Fruit fly (Drosophila melanogaster) whole organism, embryonic: Measurements from ENCODE around the gene CG18213.

ENCODE experiments used
- Atf-2 ChIP-seq: fragments of 200-800 bp; sonication (Bioruptor generic); optimal IDR thresholded peaks from 2 replicates; lab custom pipeline; 2016; ENCODE audit warnings: missing biosample characterization, missing genetic modification characterization
- CG10267 ChIP-seq: fragments of 200-800 bp; sonication (Bioruptor generic); optimal IDR thresholded peaks from 2 replicates; lab custom pipeline; 2018; ENCODE audit warnings: missing biosample characterization, mild to moderate bottlenecking, missing genetic modification characterization, moderate library complexity
- CG10366 ChIP-seq: fragments of 200-800 bp; sonication (Bioruptor generic); IDR thresholded peaks from 2 replicates; pipeline ENCODE4 v1.3.6; 2022; ENCODE audit warnings: missing biosample characterization, missing genetic modification characterization
- CG10431 ChIP-seq: fragments of 200-800 bp; sonication (Bioruptor generic); optimal IDR thresholded peaks from 3 replicates; lab custom pipeline; 2018; ENCODE audit warnings: missing biosample characterization, mild to moderate bottlenecking, missing genetic modification characterization
- CG10959 ChIP-seq: fragments of 200-800 bp; sonication (Bioruptor generic); IDR thresholded peaks from 2 replicates; pipeline ENCODE4 v1.3.6; 2022; ENCODE audit warnings: missing biosample characterization, missing genetic modification characterization
- CG14667 ChIP-seq: fragments of 200-800 bp; sonication (Bioruptor generic); IDR thresholded peaks from 2 replicates; pipeline ENCODE4 v1.3.6; 2022; ENCODE audit warnings: missing biosample characterization, missing genetic modification characterization
- CG14710 ChIP-seq: fragments of 200-800 bp; sonication (Bioruptor generic); optimal IDR thresholded peaks from 3 replicates; lab custom pipeline; 2019; ENCODE audit warnings: missing biosample characterization, mild to moderate bottlenecking, missing genetic modification characterization, moderate library complexity
- CG15514 ChIP-seq: fragments of 200-800 bp; sonication (Bioruptor generic); optimal IDR thresholded peaks from 3 replicates; lab custom pipeline; 2017; ENCODE audit warnings: missing biosample characterization, missing genetic modification characterization, mild to moderate bottlenecking, moderate library complexity, missing genetic modification reagents
- CG1602 ChIP-seq: fragments of 200-800 bp; sonication (Bioruptor generic); optimal IDR thresholded peaks from 3 replicates; lab custom pipeline; 2016; ENCODE audit warnings: missing biosample characterization, missing genetic modification characterization
- CG16863 ChIP-seq: fragments of 200-800 bp; sonication (Bioruptor generic); optimal IDR thresholded peaks from 3 replicates; lab custom pipeline; 2016; ENCODE audit warnings: missing biosample characterization, missing genetic modification characterization
- CG17359 ChIP-seq: fragments of 200-800 bp; sonication (Bioruptor generic); optimal IDR thresholded peaks from 3 replicates; lab custom pipeline; 2018; ENCODE audit warnings: missing biosample characterization, mild to moderate bottlenecking, missing genetic modification characterization, moderate library complexity
- CG2120 ChIP-seq: fragments of 200-800 bp; sonication (Bioruptor generic); optimal IDR thresholded peaks from 3 replicates; lab custom pipeline; 2016; ENCODE audit warnings: missing biosample characterization, missing genetic modification characterization
- CG30020 ChIP-seq: fragments of 200-800 bp; optimal IDR thresholded peaks from 2 replicates; lab custom pipeline; 2019; ENCODE audit warnings: missing biosample characterization, mild to moderate bottlenecking, missing genetic modification characterization, moderate library complexity
- CG31441 ChIP-seq: fragments of 200-800 bp; sonication (Bioruptor generic); IDR thresholded peaks from 2 replicates; pipeline ENCODE4 v1.3.6; 2022; ENCODE audit warnings: missing biosample characterization, missing genetic modification characterization
- CG3407 ChIP-seq: fragments of 200-800 bp; sonication (Bioruptor generic); optimal IDR thresholded peaks from 2 replicates; lab custom pipeline; 2018; ENCODE audit warnings: missing biosample characterization, mild to moderate bottlenecking, missing genetic modification characterization
- CG4730 ChIP-seq: fragments of 200-800 bp; sonication (Bioruptor generic); IDR thresholded peaks from 2 replicates; pipeline ENCODE4 v1.3.6; 2022; ENCODE audit warnings: missing biosample characterization, missing genetic modification characterization
- CG8281 ChIP-seq: fragments of 200-800 bp; sonication (Bioruptor generic); optimal IDR thresholded peaks from 2 replicates; lab custom pipeline; 2018; ENCODE audit warnings: missing biosample characterization, mild to moderate bottlenecking, missing genetic modification characterization, moderate library complexity
- CG9876 ChIP-seq: fragments of 200-800 bp; sonication (Bioruptor generic); optimal IDR thresholded peaks from 2 replicates; lab custom pipeline; 2016; ENCODE audit warnings: missing biosample characterization, missing genetic modification characterization
- D19B ChIP-seq: fragments of 200-800 bp; sonication (Bioruptor generic); optimal IDR thresholded peaks from 2 replicates; lab custom pipeline; 2017; ENCODE audit warnings: missing biosample characterization, mild to moderate bottlenecking, missing genetic modification characterization
- Deaf1 ChIP-seq: fragments of 200-800 bp; optimal IDR thresholded peaks from 3 replicates; lab custom pipeline; 2019; ENCODE audit warnings: missing biosample characterization, mild to moderate bottlenecking, missing genetic modification characterization, moderate library complexity
- HHEX ChIP-seq: fragments of 200-800 bp; sonication (Bioruptor generic); optimal IDR thresholded peaks from 3 replicates; lab custom pipeline; 2017; ENCODE audit warnings: missing biosample characterization, mild to moderate bottlenecking, missing genetic modification characterization, missing genetic modification reagents
- HmgZ ChIP-seq: fragments of 200-800 bp; sonication (Bioruptor generic); optimal IDR thresholded peaks from 2 replicates; lab custom pipeline; 2018; ENCODE audit warnings: missing biosample characterization, mild to moderate bottlenecking, missing genetic modification characterization
- Meics ChIP-seq: fragments of 200-800 bp; sonication (Bioruptor generic); optimal IDR thresholded peaks from 2 replicates; lab custom pipeline; 2017; ENCODE audit warnings: missing biosample characterization, mild to moderate bottlenecking, missing genetic modification characterization
- Myb ChIP-seq: fragments of 200-800 bp; sonication (Bioruptor generic); optimal IDR thresholded peaks from 2 replicates; lab custom pipeline; 2016; ENCODE audit warnings: missing biosample characterization, missing genetic modification characterization
- PHDP ChIP-seq: fragments of 200-800 bp; sonication (Bioruptor generic); optimal IDR thresholded peaks from 3 replicates; lab custom pipeline; 2018; ENCODE audit warnings: missing biosample characterization, mild to moderate bottlenecking, missing genetic modification characterization, moderate library complexity
- Ptx1 ChIP-seq: fragments of 200-800 bp; sonication (Bioruptor generic); IDR thresholded peaks from 2 replicates; pipeline ENCODE4 v1.3.6; 2022; ENCODE audit warnings: missing biosample characterization, missing genetic modification characterization
- Scr ChIP-seq: fragments of 200-800 bp; sonication (Bioruptor generic); IDR thresholded peaks from 2 replicates; pipeline ENCODE4 v1.3.6; 2022; ENCODE audit warnings: missing biosample characterization, missing genetic modification characterization; ENCODE audit not compliant: partially characterized antibody
- Trl ChIP-seq, 3 experiments: fragments of >200 bp in 2 of 3; fragments of 200-800 bp in 1 of 3; sonication (Bioruptor generic) in 1 of 3; optimal IDR thresholded peaks; 2 replicates in 1 of 3; 3 replicates in 2 of 3; lab custom pipeline; 2016 to 2017; ENCODE audit warnings: missing biosample characterization in 1 of 3, missing genetic modification characterization in 1 of 3
- ci ChIP-seq: fragments of 200-800 bp; sonication (Bioruptor generic); IDR thresholded peaks from 3 replicates; pipeline ENCODE4 v1.3.6; 2022; ENCODE audit warnings: missing biosample characterization, missing genetic modification characterization
- dmrt11E ChIP-seq: fragments of 200-800 bp; sonication (Bioruptor generic); optimal IDR thresholded peaks from 3 replicates; lab custom pipeline; 2018; ENCODE audit warnings: missing biosample characterization, mild to moderate bottlenecking, missing genetic modification characterization, moderate library complexity
- eyg ChIP-seq: fragments of 200-800 bp; sonication (Bioruptor generic); optimal IDR thresholded peaks from 3 replicates; lab custom pipeline; 2016; ENCODE audit warnings: missing biosample characterization, missing genetic modification characterization
- grn ChIP-seq: fragments of 200-800 bp; sonication (Bioruptor generic); optimal IDR thresholded peaks from 3 replicates; lab custom pipeline; 2017; ENCODE audit warnings: missing biosample characterization, missing genetic modification characterization
- hbn ChIP-seq: fragments of 200-800 bp; sonication (Bioruptor generic); IDR thresholded peaks from 2 replicates; pipeline ENCODE4 v1.3.6; 2022; ENCODE audit warnings: missing biosample characterization, missing genetic modification characterization; ENCODE audit not compliant: partially characterized antibody
- jumu ChIP-seq: fragments of 200-800 bp; sonication (Bioruptor generic); optimal IDR thresholded peaks from 3 replicates; lab custom pipeline; 2016; ENCODE audit warnings: missing biosample characterization, missing genetic modification characterization
- mam ChIP-seq: fragments of 200-800 bp; sonication (Bioruptor generic); optimal IDR thresholded peaks from 3 replicates; lab custom pipeline; 2016; ENCODE audit warnings: missing biosample characterization, missing genetic modification characterization
- mld ChIP-seq: fragments of 200-800 bp; sonication (Bioruptor generic); IDR thresholded peaks from 3 replicates; pipeline ENCODE4 v1.3.6; 2022; ENCODE audit warnings: missing biosample characterization, missing genetic modification characterization; ENCODE audit not compliant: partially characterized antibody
- pho ChIP-seq: fragments of 200-800 bp; sonication (Bioruptor generic); optimal IDR thresholded peaks from 2 replicates; lab custom pipeline; 2016; ENCODE audit warnings: missing biosample characterization, missing genetic modification characterization
- phol ChIP-seq: fragments of 200-800 bp; sonication (Bioruptor generic); optimal IDR thresholded peaks from 3 replicates; lab custom pipeline; 2018; ENCODE audit warnings: missing biosample characterization, mild to moderate bottlenecking, missing genetic modification characterization, moderate library complexity
- repo ChIP-seq: fragments of 200-800 bp; sonication (Bioruptor generic); optimal IDR thresholded peaks from 2 replicates; lab custom pipeline; 2016; ENCODE audit warnings: missing biosample characterization, missing genetic modification characterization
- sens ChIP-seq: fragments of 200-800 bp; sonication (Bioruptor generic); peaks from one replicate; lab custom pipeline; 2016; ENCODE audit warnings: missing biosample characterization, missing genetic modification characterization
- slou ChIP-seq: fragments of 200-800 bp; sonication (Bioruptor generic); optimal IDR thresholded peaks from 3 replicates; lab custom pipeline; 2016; ENCODE audit warnings: missing biosample characterization, missing genetic modification characterization
- sob ChIP-seq: fragments of 200-800 bp; sonication (Bioruptor generic); IDR thresholded peaks from 2 replicates; pipeline ENCODE4 v1.3.6; 2022; ENCODE audit warnings: missing biosample characterization, missing genetic modification characterization
- stwl ChIP-seq: fragments of 200-800 bp; sonication (Bioruptor generic); optimal IDR thresholded peaks from 3 replicates; lab custom pipeline; 2018; ENCODE audit warnings: missing biosample characterization, mild to moderate bottlenecking, missing genetic modification characterization, moderate library complexity
- tup ChIP-seq: fragments of 200-800 bp; sonication (Bioruptor generic); optimal IDR thresholded peaks from 2 replicates; lab custom pipeline; 2016; ENCODE audit warnings: missing biosample characterization, mild to moderate bottlenecking, missing genetic modification characterization, moderate library complexity
- unpg ChIP-seq: fragments of 200-800 bp; sonication (Bioruptor generic); optimal IDR thresholded peaks from 3 replicates; lab custom pipeline; 2018; ENCODE audit warnings: missing biosample characterization, mild to moderate bottlenecking, missing genetic modification characterization, moderate library complexity
- vnd ChIP-seq: fragments of 200-800 bp; sonication (Bioruptor generic); IDR thresholded peaks from 3 replicates; pipeline ENCODE4 v1.3.6; 2022; ENCODE audit warnings: missing biosample characterization, missing genetic modification characterization; ENCODE audit not compliant: partially characterized antibody
- z ChIP-seq: fragments of 200-800 bp; sonication (Bioruptor generic); IDR thresholded peaks from 3 replicates; pipeline ENCODE4 v1.3.6; 2022; ENCODE audit warnings: missing biosample characterization, missing genetic modification characterization

CG18213 gene

DNA sequence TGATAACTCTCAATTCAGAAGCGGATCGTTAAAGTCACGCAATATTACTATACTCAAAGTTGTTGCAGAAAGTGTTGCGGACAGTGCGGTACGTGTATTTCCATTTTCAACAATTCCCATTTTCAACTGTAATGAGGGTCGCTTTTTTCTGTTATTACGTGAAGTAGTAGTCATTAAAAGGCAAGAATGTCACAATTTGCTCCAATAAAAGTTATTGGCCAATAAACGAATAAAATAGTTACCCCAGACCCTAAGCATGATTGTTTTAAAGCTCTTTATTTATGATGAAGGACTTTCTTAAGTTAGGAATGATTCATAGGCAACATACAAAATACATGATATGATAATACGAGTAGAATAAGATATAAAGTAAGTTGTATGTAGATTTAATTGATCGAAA, 32.7 kb downstream of the CG18213 start (continued):
- TF ChIP-seq unpg (peak; percentile 56), PHDP (peak; percentile 60), D19B (GFP tag; lab: Kevin White, UChicago) (no peak), Deaf1 (tag; lab: Kevin White, UChicago) (no peak), stwl (tag; lab: Kevin White, UChicago) (no peak), Myb (GFP tag; lab: Kevin White, UChicago) (no peak), z (GFP tag; lab: Robert Waterston, UW) (no peak), slou (no peak), tup (GFP tag; lab: Kevin White, UChicago) (no peak), CG31441 (GFP tag; lab: Robert Waterston, UW) (0 out of 2 replicates have a peak, but pooled peaks have one; percentile 11)

DNA sequence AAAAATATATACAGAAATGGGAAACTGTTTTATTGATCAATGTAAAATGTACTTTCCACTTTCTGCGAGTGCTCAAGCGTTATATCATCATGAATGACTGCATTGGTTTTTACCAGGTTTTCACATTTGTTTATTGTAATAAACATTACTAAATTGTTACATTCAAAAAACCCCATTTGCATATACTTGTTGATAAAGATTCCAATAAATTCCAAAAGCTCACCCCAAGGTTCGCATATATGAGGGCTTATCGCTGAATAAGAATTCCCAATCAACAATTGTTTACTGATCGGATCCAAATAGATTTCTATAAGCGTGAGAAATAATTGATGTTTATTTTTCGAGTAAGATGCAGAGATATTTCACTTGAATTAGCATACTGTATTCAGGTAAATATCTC, 36.5 kb downstream of the CG18213 start:
- TF ChIP-seq CG17359 (no peak), CG10366 (GFP tag; lab: Robert Waterston, UW) (no peak), CG8281 (tag; lab: Kevin White, UChicago) (no peak), CG16863 (GFP tag; lab: Kevin White, UChicago) (no peak), vnd (no peak), ci (GFP tag; lab: Robert Waterston, UW) (no peak), Atf-2 (GFP tag; lab: Kevin White, UChicago) (no peak), CG14667 (GFP tag; lab: Robert Waterston, UW) (no peak), mld (GFP tag; lab: Robert Waterston, UW) (no peak), Trl (optimal IDR thresholded peaks at IDR 0.05; lab: Kevin White, UChicago) (no peak), Trl (GFP tag; optimal IDR thresholded peaks at IDR 0.05; lab: Kevin White, UChicago) (no peak), CG2120 (no peak), CG1602 (GFP tag; lab: Kevin White, UChicago) (no peak), CG3407 (no peak), dmrt11E (tag; lab: Kevin White, UChicago) (no peak)

DNA sequence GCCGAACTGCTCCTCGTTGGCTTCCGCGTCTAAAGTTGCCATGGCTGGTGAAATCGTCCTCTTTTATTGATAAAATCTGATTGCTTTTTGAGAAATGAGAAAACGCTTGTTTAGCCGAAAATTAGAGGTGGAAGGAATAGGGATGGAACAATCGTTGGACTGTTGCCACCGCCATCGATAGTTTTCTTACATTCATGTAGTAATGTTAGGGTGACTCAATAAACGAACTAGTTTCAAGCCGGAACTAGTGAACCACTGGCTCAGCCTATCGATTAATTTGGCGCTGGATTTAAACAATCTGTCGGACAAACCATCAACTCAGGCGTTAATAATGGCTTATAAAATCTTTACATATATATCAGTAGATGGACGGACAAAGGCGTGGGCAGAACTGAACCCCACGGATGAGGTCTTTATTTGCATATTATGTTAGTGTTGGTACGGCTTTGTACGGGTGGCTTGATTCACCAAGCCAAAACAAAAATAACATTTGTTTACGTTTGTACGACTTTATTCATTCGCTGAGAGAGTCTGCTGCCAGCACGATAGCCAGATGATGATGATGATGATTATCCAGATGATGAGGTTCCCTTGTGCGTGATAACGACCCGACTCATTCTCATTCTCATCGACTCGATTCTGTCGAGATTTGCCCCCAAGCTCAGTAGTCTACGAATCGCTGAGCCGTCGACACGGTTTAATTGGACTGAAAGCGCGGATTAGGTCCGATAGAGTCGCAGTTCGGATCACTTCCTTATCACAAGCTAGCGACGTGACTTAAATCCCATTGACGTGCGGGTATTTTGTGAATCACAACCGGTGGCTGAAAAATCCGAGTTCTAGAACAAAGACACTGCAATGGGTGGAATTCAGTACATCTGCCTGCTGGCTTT, 37.5 kb downstream of the CG18213 start, which contains the start of the genes Sf3a1 and Irc:
Gene Sf3a1, minus strand, starts transcription at position 138 of the 893 bp plus-strand sequence.
Gene Irc, plus strand, starts transcription at position 658 of the 893 bp plus-strand sequence.
- TF ChIP-seq CG30020 (tag; lab: Kevin White, UChicago), result peak; percentile 18
- TF ChIP-seq CG4730 (GFP tag; lab: Robert Waterston, UW), result no peak
- peak; percentile 75 for TF ChIP-seq HmgZ (tag; lab: Kevin White, UChicago)
- TF ChIP-seq grn (GFP tag; lab: Kevin White, UChicago), result peak; percentile 10
- TF ChIP-seq hbn (GFP tag; lab: Robert Waterston, UW), result peak; percentile 97
- TF ChIP-seq CG9876 (GFP tag; lab: Kevin White, UChicago), result peak; percentile 32
- TF ChIP-seq HHEX (GFP tag; lab: Kevin White, UChicago), result no peak
- TF ChIP-seq CG10431 (GFP tag; lab: Kevin White, UChicago), result peak; percentile 47
- peak; percentile 57 for TF ChIP-seq mam (GFP tag; lab: Kevin White, UChicago)
- TF ChIP-seq phol, result peak; percentile 43
- peak; percentile 52 for TF ChIP-seq CG14710 (tag; lab: Kevin White, UChicago)
- TF ChIP-seq CG10267, result peak; percentile 42
- peak; percentile 94 for TF ChIP-seq Scr (GFP tag; lab: Robert Waterston, UW)
- TF ChIP-seq pho, result peak; percentile 26
- no peak for TF ChIP-seq eyg (GFP tag; lab: Kevin White, UChicago)
- TF ChIP-seq CG15514, result peak; percentile 100
- peak; percentile 39; the same call in 1 of the 2 replicates for TF ChIP-seq sob (GFP tag; lab: Robert Waterston, UW)
- peak; percentile 41 for TF ChIP-seq Deaf1 (tag; lab: Kevin White, UChicago)
- TF ChIP-seq Ptx1 (GFP tag; lab: Robert Waterston, UW), result no peak
- TF ChIP-seq Meics (GFP tag; lab: Kevin White, UChicago), result no peak
- TF ChIP-seq CG10959 (GFP tag; lab: Robert Waterston, UW), result no peak
- TF ChIP-seq jumu (GFP tag; lab: Kevin White, UChicago), result peak; percentile 46
- TF ChIP-seq repo, result peak; percentile 20
- TF ChIP-seq sens (GFP tag; lab: Kevin White, UChicago), result peak; percentile 89
